Fruit fly (Drosophila melanogaster) whole organism, embryonic: Measurements from ENCODE around the gene Ant2.
A peak's percentile ranks its signal among the peaks of the same experiment; 100 is the strongest.

ENCODE experiments used
- ATbp ChIP-seq: fragments of 200-800 bp; sonication (Bioruptor generic); optimal IDR thresholded peaks from 2 replicates; lab custom pipeline; 2017; ENCODE audit warnings: missing biosample characterization, mild to moderate bottlenecking, missing genetic modification characterization, missing genetic modification reagents
- Antp ChIP-seq: fragments of 200-800 bp; sonication (Bioruptor generic); optimal IDR thresholded peaks from 3 replicates; lab custom pipeline; 2016; ENCODE audit warnings: missing biosample characterization, missing genetic modification characterization
- Asciz ChIP-seq: fragments of 200-800 bp; sonication (Bioruptor generic); optimal IDR thresholded peaks from 2 replicates; lab custom pipeline; 2017; ENCODE audit warnings: missing biosample characterization, mild to moderate bottlenecking, missing genetic modification characterization, missing genetic modification reagents
- Bgb ChIP-seq: fragments of 200-800 bp; sonication (Bioruptor generic); IDR thresholded peaks from 2 replicates; pipeline ENCODE4 v1.3.6; 2022; ENCODE audit warnings: missing biosample characterization, missing genetic modification characterization; ENCODE audit not compliant: partially characterized antibody
- CG1024 ChIP-seq: fragments of 200-800 bp; sonication (Bioruptor generic); IDR thresholded peaks from 2 replicates; pipeline ENCODE4 v1.3.6; 2022; ENCODE audit warnings: missing biosample characterization, missing genetic modification characterization
- CG10267 ChIP-seq: fragments of 200-800 bp; sonication (Bioruptor generic); optimal IDR thresholded peaks from 2 replicates; lab custom pipeline; 2018; ENCODE audit warnings: missing biosample characterization, mild to moderate bottlenecking, missing genetic modification characterization, moderate library complexity
- CG10543 ChIP-seq: fragments of 200-800 bp; sonication (Bioruptor generic); optimal IDR thresholded peaks from 3 replicates; lab custom pipeline; 2017; ENCODE audit warnings: missing biosample characterization, mild to moderate bottlenecking, missing genetic modification characterization, moderate library complexity
- CG10979 ChIP-seq: fragments of 200-800 bp; sonication (Bioruptor generic); optimal IDR thresholded peaks from 2 replicates; lab custom pipeline; 2018; ENCODE audit warnings: missing biosample characterization, mild to moderate bottlenecking, missing genetic modification characterization, moderate library complexity
- CG12155 ChIP-seq: fragments of 200-800 bp; sonication (Bioruptor generic); optimal IDR thresholded peaks from 3 replicates; lab custom pipeline; 2016; ENCODE audit warnings: missing biosample characterization, missing genetic modification characterization
- CG12299 ChIP-seq: fragments of 200-800 bp; sonication (Bioruptor generic); optimal IDR thresholded peaks from 2 replicates; lab custom pipeline; 2018; ENCODE audit warnings: missing biosample characterization, mild to moderate bottlenecking, missing genetic modification characterization
- CG13775 ChIP-seq: fragments of 200-800 bp; sonication (Bioruptor generic); optimal IDR thresholded peaks from 3 replicates; lab custom pipeline; 2017; ENCODE audit warnings: missing biosample characterization, mild to moderate bottlenecking, missing genetic modification characterization
- CG1647 ChIP-seq: fragments of 200-800 bp; sonication (Bioruptor generic); optimal IDR thresholded peaks from 3 replicates; lab custom pipeline; 2016; ENCODE audit warnings: missing biosample characterization, missing genetic modification characterization
- CG2199 ChIP-seq: fragments of 200-800 bp; sonication (Bioruptor generic); IDR thresholded peaks from 3 replicates; pipeline ENCODE4 v1.3.6; 2022; ENCODE audit warnings: missing biosample characterization, missing genetic modification characterization
- CG31388 ChIP-seq: fragments of 200-800 bp; sonication (Bioruptor generic); optimal IDR thresholded peaks from 2 replicates; lab custom pipeline; 2016; ENCODE audit warnings: missing biosample characterization, missing genetic modification characterization
- CG32767 ChIP-seq: fragments of 200-800 bp; sonication (Bioruptor generic); IDR thresholded peaks from 2 replicates; pipeline ENCODE4 v1.3.6; 2022; ENCODE audit warnings: missing biosample characterization, missing genetic modification characterization
- CG4854 ChIP-seq: fragments of 200-800 bp; sonication (Bioruptor generic); optimal IDR thresholded peaks from 2 replicates; lab custom pipeline; 2016; ENCODE audit warnings: missing biosample characterization, missing genetic modification characterization, inconsistent platforms
- CG6683 ChIP-seq: fragments of 200-800 bp; sonication (Bioruptor generic); optimal IDR thresholded peaks from 2 replicates; lab custom pipeline; 2017; ENCODE audit warnings: missing biosample characterization, mild to moderate bottlenecking, missing genetic modification characterization, missing genetic modification reagents
- CG7745 ChIP-seq: fragments of 200-800 bp; sonication (Bioruptor generic); optimal IDR thresholded peaks from 2 replicates; lab custom pipeline; 2018; ENCODE audit warnings: missing biosample characterization, mild to moderate bottlenecking, missing genetic modification characterization, moderate library complexity
- CG7963 ChIP-seq: fragments of 200-800 bp; sonication (Bioruptor generic); IDR thresholded peaks from 3 replicates; pipeline ENCODE4 v1.3.6; 2022; ENCODE audit warnings: missing biosample characterization, missing genetic modification characterization; ENCODE audit not compliant: partially characterized antibody
- CG8359 ChIP-seq: fragments of 200-800 bp; sonication (Bioruptor generic); optimal IDR thresholded peaks from 2 replicates; lab custom pipeline; 2017; ENCODE audit warnings: missing biosample characterization, mild to moderate bottlenecking, missing genetic modification characterization, borderline replicate concordance
- CG8765 ChIP-seq: fragments of 200-800 bp; sonication (Bioruptor generic); IDR thresholded peaks from 2 replicates; pipeline ENCODE4 v1.3.6; 2022; ENCODE audit warnings: missing biosample characterization, missing genetic modification characterization
- CHES-1-like ChIP-seq: fragments of 200-800 bp; sonication (Bioruptor generic); optimal IDR thresholded peaks from 2 replicates; lab custom pipeline; 2016; ENCODE audit warnings: missing biosample characterization, missing genetic modification characterization
- E2f1 ChIP-seq: fragments of 200-800 bp; sonication (Bioruptor generic); IDR thresholded peaks from 2 replicates; pipeline ENCODE4 v1.3.6; 2022; ENCODE audit warnings: missing biosample characterization, missing genetic modification characterization
- ERR ChIP-seq: fragments of 200-800 bp; sonication (Bioruptor generic); optimal IDR thresholded peaks from 2 replicates; lab custom pipeline; 2016; ENCODE audit warnings: missing biosample characterization, missing genetic modification characterization
- Ets65A ChIP-seq: fragments of 200-800 bp; sonication (Bioruptor generic); peaks from one replicate; lab custom pipeline; 2016; ENCODE audit warnings: missing biosample characterization, missing genetic modification characterization
- HLH4C ChIP-seq: fragments of 200-800 bp; sonication (Bioruptor generic); IDR thresholded peaks from 3 replicates; pipeline ENCODE4 v1.3.6; 2022; ENCODE audit warnings: missing biosample characterization, missing genetic modification characterization; ENCODE audit not compliant: partially characterized antibody
- Hey ChIP-seq: fragments of 200-800 bp; sonication (Bioruptor generic); optimal IDR thresholded peaks from 3 replicates; lab custom pipeline; 2018; ENCODE audit warnings: missing biosample characterization, mild to moderate bottlenecking, missing genetic modification characterization
- Hr3 ChIP-seq: fragments of 200-800 bp; sonication (Bioruptor generic); optimal IDR thresholded peaks from 3 replicates; lab custom pipeline; 2016; ENCODE audit warnings: missing biosample characterization, missing genetic modification characterization
- Hr51 ChIP-seq, 2 experiments: fragments of 200-800 bp; sonication (Bioruptor generic); optimal IDR thresholded peaks; 2 replicates in 1 of 2; 3 replicates in 1 of 2; lab custom pipeline; 2016 to 2018; ENCODE audit warnings: missing biosample characterization in 2 of 2, missing genetic modification characterization in 2 of 2, mild to moderate bottlenecking in 1 of 2, moderate library complexity in 1 of 2
- Scr ChIP-seq: fragments of 200-800 bp; sonication (Bioruptor generic); IDR thresholded peaks from 2 replicates; pipeline ENCODE4 v1.3.6; 2022; ENCODE audit warnings: missing biosample characterization, missing genetic modification characterization; ENCODE audit not compliant: partially characterized antibody
- Usf ChIP-seq: fragments of 200-800 bp; sonication (Bioruptor generic); optimal IDR thresholded peaks from 2 replicates; lab custom pipeline; 2017; ENCODE audit warnings: missing genotype, missing biosample characterization, missing genetic modification characterization
- Xrp1 ChIP-seq: fragments of 200-800 bp; sonication (Bioruptor generic); IDR thresholded peaks from 2 replicates; pipeline ENCODE4 v1.3.6; 2022; ENCODE audit warnings: missing biosample characterization, missing genetic modification characterization
- ato ChIP-seq: fragments of 200-800 bp; sonication (Bioruptor generic); IDR thresholded peaks from 2 replicates; pipeline ENCODE4 v1.3.6; 2022; ENCODE audit warnings: missing biosample characterization, missing genetic modification characterization; ENCODE audit not compliant: partially characterized antibody
- chinmo ChIP-seq: fragments of 200-800 bp; sonication (Bioruptor generic); IDR thresholded peaks from 4 replicates; pipeline ENCODE4 v1.3.6; 2022; ENCODE audit warnings: missing biosample characterization, missing genetic modification characterization; ENCODE audit not compliant: partially characterized antibody
- crol ChIP-seq: fragments of 200-800 bp; sonication (Bioruptor generic); IDR thresholded peaks from 2 replicates; pipeline ENCODE4 v1.3.6; 2022; ENCODE audit warnings: missing biosample characterization, missing genetic modification characterization
- jigr1 ChIP-seq: fragments of 200-800 bp; sonication (Bioruptor generic); IDR thresholded peaks from 3 replicates; pipeline ENCODE4 v1.3.6; 2022; ENCODE audit warnings: missing biosample characterization, missing genetic modification characterization
- kni ChIP-seq: fragments of 200-800 bp; sonication (Bioruptor generic); optimal IDR thresholded peaks from 3 replicates; lab custom pipeline; 2017; ENCODE audit warnings: mild to moderate bottlenecking, missing biosample characterization, missing genetic modification reagents, missing genetic modification characterization
- lbe ChIP-seq: fragments of 200-800 bp; sonication (Bioruptor generic); optimal IDR thresholded peaks from 2 replicates; lab custom pipeline; 2016; ENCODE audit warnings: missing biosample characterization, mild to moderate bottlenecking, missing genetic modification characterization
- nerfin-1 ChIP-seq: fragments of 200-800 bp; sonication (Bioruptor generic); optimal IDR thresholded peaks from 3 replicates; lab custom pipeline; 2019; ENCODE audit warnings: missing biosample characterization, mild to moderate bottlenecking, missing genetic modification characterization, moderate library complexity
- pb ChIP-seq: fragments of 200-800 bp; sonication (Bioruptor generic); optimal IDR thresholded peaks from 3 replicates; lab custom pipeline; 2016; ENCODE audit warnings: missing biosample characterization, missing genetic modification characterization
- schlank ChIP-seq: fragments of 200-800 bp; sonication (Bioruptor generic); optimal IDR thresholded peaks from 2 replicates; lab custom pipeline; 2018; ENCODE audit warnings: missing biosample characterization, mild to moderate bottlenecking, missing genetic modification characterization
- sd ChIP-seq: fragments of 200-800 bp; sonication (Bioruptor generic); optimal IDR thresholded peaks from 3 replicates; lab custom pipeline; 2018; ENCODE audit warnings: missing biosample characterization, mild to moderate bottlenecking, missing genetic modification characterization, moderate library complexity
- sens ChIP-seq: fragments of 200-800 bp; sonication (Bioruptor generic); peaks from one replicate; lab custom pipeline; 2016; ENCODE audit warnings: missing biosample characterization, missing genetic modification characterization
- sima ChIP-seq: fragments of 200-800 bp; sonication (Bioruptor generic); optimal IDR thresholded peaks from 2 replicates; lab custom pipeline; 2016; ENCODE audit warnings: missing biosample characterization, missing genetic modification characterization
- tll ChIP-seq, 2 experiments: fragments of 200-800 bp in 1 of 2; fragments of >200 bp in 1 of 2; sonication (Bioruptor generic) in 1 of 2; optimal IDR thresholded peaks; 2 replicates each; lab custom pipeline; 2017 to 2019; ENCODE audit warnings: missing biosample characterization in 2 of 2, missing genetic modification characterization in 2 of 2, mild to moderate bottlenecking in 1 of 2, moderate library complexity in 1 of 2
- tna ChIP-seq: fragments of 200-800 bp; sonication (Bioruptor generic); IDR thresholded peaks from 2 replicates; pipeline ENCODE4 v1.3.6; 2022; ENCODE audit warnings: missing biosample characterization, missing genetic modification characterization; ENCODE audit not compliant: partially characterized antibody
- tx ChIP-seq: fragments of 200-800 bp; sonication (Bioruptor generic); optimal IDR thresholded peaks from 2 replicates; lab custom pipeline; 2016; ENCODE audit warnings: missing biosample characterization, missing genetic modification characterization
- vvl ChIP-seq: fragments of 200-800 bp; sonication (Bioruptor generic); IDR thresholded peaks from 2 replicates; pipeline ENCODE4 v1.3.6; 2022; ENCODE audit warnings: missing biosample characterization, missing genetic modification characterization
- zfh2 ChIP-seq: fragments of 200-800 bp; sonication (Bioruptor generic); optimal IDR thresholded peaks from 2 replicates; lab custom pipeline; 2016; ENCODE audit warnings: missing biosample characterization, missing genetic modification characterization

The Ant2 gene

DNA sequence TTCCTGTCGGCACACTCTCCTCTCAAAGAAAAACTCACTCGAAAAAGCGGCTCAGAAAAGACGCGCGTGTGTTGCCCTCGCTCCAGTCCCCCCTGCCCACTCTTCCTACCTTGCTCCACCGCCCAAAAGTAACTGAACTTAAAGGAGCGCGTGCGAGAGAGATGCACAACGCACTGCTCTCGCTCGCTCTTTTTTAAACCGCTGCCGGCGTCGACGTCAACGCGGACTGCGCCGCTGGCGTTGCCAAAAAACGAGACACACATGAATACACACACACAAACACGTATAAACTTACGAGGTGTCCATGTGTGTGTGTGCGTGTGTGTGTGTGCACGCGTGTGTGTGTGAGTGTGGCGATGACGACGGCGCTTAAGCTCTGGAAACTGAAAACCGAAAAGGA, 30.1 kb upstream of the Ant2 start (continued):
- TF ChIP-seq CG8359 (GFP tag; lab: Kevin White, UChicago) (no peak), CG31388 (GFP tag; lab: Kevin White, UChicago) (no peak), ato (no peak), sima (GFP tag; lab: Kevin White, UChicago) (no peak), Scr (GFP tag; lab: Robert Waterston, UW) (no peak), CG1647 (GFP tag; lab: Kevin White, UChicago) (no peak), ERR (GFP tag; lab: Kevin White, UChicago) (no peak), pb (GFP tag; lab: Kevin White, UChicago) (no peak), Bgb (GFP tag; lab: Robert Waterston, UW) (peak; percentile 56; the same call in 1 of the 2 replicates), jigr1 (GFP tag; lab: Robert Waterston, UW) (no peak), lbe (GFP tag; lab: Kevin White, UChicago) (no peak), Xrp1 (GFP tag; lab: Robert Waterston, UW) (no peak), zfh2 (no peak), CG10979 (no peak), CG6683 (GFP tag; lab: Kevin White, UChicago) (no peak), CG13775 (GFP tag; lab: Kevin White, UChicago) (no peak), CG10267 (tag; lab: Kevin White, UChicago) (no peak), CG7745 (tag; lab: Kevin White, UChicago) (no peak), tx (GFP tag; lab: Kevin White, UChicago) (no peak), Usf (no peak), schlank (no peak), Antp (no peak)

DNA sequence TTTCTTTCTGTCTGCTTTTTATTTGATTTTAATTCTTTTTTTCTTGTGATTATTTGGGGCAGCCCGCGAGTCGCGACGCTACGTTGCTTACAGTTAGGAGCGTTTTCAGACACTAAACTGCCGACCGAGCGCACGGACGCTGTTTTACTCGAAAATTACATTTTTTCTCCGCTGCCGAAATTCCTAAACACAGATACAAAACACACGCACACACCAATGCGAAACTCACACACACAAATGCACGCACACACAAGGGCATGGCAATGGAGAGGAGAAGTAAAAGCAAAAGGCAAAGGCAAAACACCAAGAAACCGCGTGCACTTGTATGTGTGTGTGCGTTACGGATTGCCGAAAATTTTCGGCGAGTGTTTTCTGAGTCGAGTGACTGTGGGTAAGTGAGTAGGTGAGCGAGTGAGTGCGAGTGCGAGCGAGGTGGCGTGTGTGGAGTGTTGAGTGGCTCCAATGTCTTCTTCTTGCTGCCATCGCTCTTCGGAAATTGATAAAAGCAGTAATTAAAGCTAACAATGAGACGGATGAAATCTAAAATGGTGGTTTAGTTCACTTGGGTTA, 28.9 kb upstream of the Ant2 start:
- TF ChIP-seq CG4854 (GFP tag; lab: Kevin White, UChicago): no peak
- TF ChIP-seq nerfin-1 (tag; lab: Kevin White, UChicago): peak; percentile 71
- peak in 1 of 2 experiments; percentile 49 for TF ChIP-seq Hr51 (GFP tag; optimal IDR thresholded peaks at IDR 0.05; lab: Kevin White, UChicago)
- TF ChIP-seq crol: peak; percentile 70
- no peak for TF ChIP-seq E2f1 (GFP tag; lab: Robert Waterston, UW)
- peak; percentile 49 for TF ChIP-seq CG10543 (GFP tag; lab: Kevin White, UChicago)
- peak; percentile 24 for TF ChIP-seq CHES-1-like (GFP tag; lab: Kevin White, UChicago)
- TF ChIP-seq vvl: 0 out of 2 replicates have a peak, but pooled peaks have one; percentile 21
- TF ChIP-seq CG12155 (GFP tag; lab: Kevin White, UChicago): peak; percentile 7
- TF ChIP-seq kni (GFP tag; lab: Kevin White, UChicago): peak; percentile 13
- TF ChIP-seq CG2199 (GFP tag; lab: Robert Waterston, UW): peak; percentile 69
- TF ChIP-seq tll (GFP tag; optimal IDR thresholded peaks at IDR 0.05; lab: Kevin White, UChicago): peak in 1 of 2 experiments; percentile 70
- TF ChIP-seq HLH4C (GFP tag; lab: Robert Waterston, UW): peak; percentile 41; the same call in 1 of the 3 replicates
- TF ChIP-seq tna (GFP tag; lab: Robert Waterston, UW): 0 out of 2 replicates have a peak, but pooled peaks have one; percentile 16
- TF ChIP-seq CG8765 (GFP tag; lab: Robert Waterston, UW): 0 out of 2 replicates have a peak, but pooled peaks have one; percentile 13
- peak; percentile 13 for TF ChIP-seq Hey (tag; lab: Kevin White, UChicago)
- TF ChIP-seq Hr3 (GFP tag; lab: Kevin White, UChicago): no peak
- TF ChIP-seq Asciz (GFP tag; lab: Kevin White, UChicago): peak; percentile 6
- no peak for TF ChIP-seq CG12299 (tag; lab: Kevin White, UChicago)
- 0 out of 2 replicates have a peak, but pooled peaks have one; percentile 6 for TF ChIP-seq CG1024
- TF ChIP-seq sens: peak; percentile 70
- no peak for TF ChIP-seq Ets65A
- TF ChIP-seq CG7963: no peak
- peak; percentile 98 for TF ChIP-seq sd (tag; lab: Kevin White, UChicago)
- TF ChIP-seq chinmo (GFP tag; lab: Robert Waterston, UW): peak; percentile 95
- peak; percentile 47 for TF ChIP-seq ATbp
- TF ChIP-seq CG32767: 0 out of 2 replicates have a peak, but pooled peaks have one; percentile 10
